Worm (Caenorhabditis elegans): ENCODE measurements around the gene srxa-4.

The srxa-4 gene

ce11 chrV:7434805-7435363 is 14.6 kb downstream of the srxa-4 start (continued):
- TF ChIP-seq sma-3 (GFP tag; optimal IDR thresholded peaks at IDR 0.05) (no peak), ztf-4 (tag; optimal IDR thresholded peaks at IDR 0.05) (peak; percentile 6), unc-62 (GFP tag; optimal IDR thresholded peaks at IDR 0.05) (no peak), alr-1 (tag; optimal IDR thresholded peaks at IDR 0.05) (no peak), lin-11 (tag; optimal IDR thresholded peaks at IDR 0.05) (no peak), mdl-1 (tag; optimal IDR thresholded peaks at IDR 0.05) (peak; percentile 87 to 88), mab-5 (tag; optimal IDR thresholded peaks at IDR 0.05) (no peak), nhr-237 (tag; optimal IDR thresholded peaks at IDR 0.05) (no peak), nhr-6 (tag; optimal IDR thresholded peaks at IDR 0.05) (no peak), nhr-23 (tag; optimal IDR thresholded peaks at IDR 0.05) (no peak), blmp-1 (tag; optimal IDR thresholded peaks at IDR 0.05; ENCODE audit: insufficient read depth) (no peak), F13H6.1 (tag; optimal IDR thresholded peaks at IDR 0.05) (peak; percentile 64), unc-55 (GFP tag; optimal IDR thresholded peaks at IDR 0.05) (no peak), nhr-11 (tag; optimal IDR thresholded peaks at IDR 0.05) (no peak)

- TF ChIP-seq sma-3 (GFP tag; optimal IDR thresholded peaks at IDR 0.05) (peak; percentile 20), ztf-4 (tag; optimal IDR thresholded peaks at IDR 0.05) (no peak), nhr-25 (tag; optimal IDR thresholded peaks at IDR 0.05) (peak; percentile 59), ama-1 (optimal IDR thresholded peaks at IDR 0.05) (peak; percentile 87), nhr-21 (tag; optimal IDR thresholded peaks at IDR 0.05) (peak; percentile 30), blmp-1 (tag; optimal IDR thresholded peaks at IDR 0.05; ENCODE audit: insufficient read depth) (peak; percentile 38), nhr-11 (tag; optimal IDR thresholded peaks at IDR 0.05) (no peak), sem-4 (tag; optimal IDR thresholded peaks at IDR 0.05) (peak; percentile 1)
Observed at ce11 chrV:7435376-7436204, 15.3 kb downstream of the srxa-4 start, which contains the start of the genes ddo-2 and F25E5.8. TSS of gene ddo-2 (minus strand) at chrV:7435705. TSS of gene F25E5.8 (plus strand) at chrV:7435930.

ce11 chrV:7436509-7436908 is 16.2 kb downstream of the srxa-4 start:
- TF ChIP-seq gmeb-1 (tag; optimal IDR thresholded peaks at IDR 0.05) = no peak
- no peak for TF ChIP-seq nhr-237 (tag; optimal IDR thresholded peaks at IDR 0.05)
- TF ChIP-seq elt-1 (tag; optimal IDR thresholded peaks at IDR 0.05) = no peak
- TF ChIP-seq elt-3 (tag; optimal IDR thresholded peaks at IDR 0.05) = no peak
- no peak for TF ChIP-seq lsy-2 (tag; optimal IDR thresholded peaks at IDR 0.05)
- TF ChIP-seq ama-1 (optimal IDR thresholded peaks at IDR 0.05) = no peak
- no peak for TF ChIP-seq fos-1 (tag; optimal IDR thresholded peaks at IDR 0.05)

ce11 chrV:7436911-7437310 is 16.6 kb downstream of the srxa-4 start:
- no peak for TF ChIP-seq dmd-4 (tag; optimal IDR thresholded peaks at IDR 0.05)
- no peak for TF ChIP-seq ztf-11 (tag; optimal IDR thresholded peaks at IDR 0.05)
- peak; percentile 59 for TF ChIP-seq nhr-129 (tag; optimal IDR thresholded peaks at IDR 0.05)
- no peak for TF ChIP-seq nhr-10 (tag; optimal IDR thresholded peaks at IDR 0.05)
- no peak for TF ChIP-seq F13H6.1 (tag; optimal IDR thresholded peaks at IDR 0.05)
- TF ChIP-seq ama-1 (optimal IDR thresholded peaks at IDR 0.05) = peak; percentile 98
- TF ChIP-seq zag-1 (tag; optimal IDR thresholded peaks at IDR 0.05) = no peak
- peak; percentile 31 for TF ChIP-seq fos-1 (tag; optimal IDR thresholded peaks at IDR 0.05)
- peak; percentile 30 for TF ChIP-seq crh-2 (tag; optimal IDR thresholded peaks at IDR 0.05)
- TF ChIP-seq mab-5 (tag; optimal IDR thresholded peaks at IDR 0.05) = no peak
- TF ChIP-seq Y55F3AM.14 (GFP tag; optimal IDR thresholded peaks at IDR 0.05) = no peak
- no peak for TF ChIP-seq lin-39 (tag; optimal IDR thresholded peaks at IDR 0.05)
- TF ChIP-seq ztf-1 (GFP tag; conservative IDR thresholded peaks at IDR 0.05) = no peak
- TF ChIP-seq sem-4 (tag; optimal IDR thresholded peaks at IDR 0.05) = no peak
- no peak for TF ChIP-seq lin-11 (tag; optimal IDR thresholded peaks at IDR 0.05)
- TF ChIP-seq nhr-21 (tag; optimal IDR thresholded peaks at IDR 0.05) = peak; percentile 94
- peak; percentile 45 for TF ChIP-seq C34F6.9 (tag; optimal IDR thresholded peaks at IDR 0.05)
- TF ChIP-seq elt-3 (tag; optimal IDR thresholded peaks at IDR 0.05) = no peak
- no peak for TF ChIP-seq ceh-16 (tag; optimal IDR thresholded peaks at IDR 0.05)
- TF ChIP-seq egl-27 (tag; optimal IDR thresholded peaks at IDR 0.05) = no peak
- TF ChIP-seq nhr-77 (tag; optimal IDR thresholded peaks at IDR 0.05) = no peak
- no peak for TF ChIP-seq skn-1 (tag; optimal IDR thresholded peaks at IDR 0.05)
- no peak for TF ChIP-seq nhr-6 (tag; optimal IDR thresholded peaks at IDR 0.05)
- peak in 1 of 2 experiments; percentile 5 for TF ChIP-seq lsy-2 (tag; optimal IDR thresholded peaks at IDR 0.05)
- TF ChIP-seq ztf-4 (tag; optimal IDR thresholded peaks at IDR 0.05) = peak; percentile 5
- no peak for TF ChIP-seq mbf-1 (tag; optimal IDR thresholded peaks at IDR 0.05)
- no peak for TF ChIP-seq lin-13 (GFP tag; optimal IDR thresholded peaks at IDR 0.05)
- no peak for TF ChIP-seq elt-1 (tag; optimal IDR thresholded peaks at IDR 0.05)
- TF ChIP-seq unc-62 (GFP tag; optimal IDR thresholded peaks at IDR 0.05) = no peak
- TF ChIP-seq sma-9 (GFP tag; optimal IDR thresholded peaks at IDR 0.05) = peak; percentile 52
- no peak for TF ChIP-seq sma-9 (tag; optimal IDR thresholded peaks at IDR 0.05)
- TF ChIP-seq ZK546.5 (tag; optimal IDR thresholded peaks at IDR 0.05) = no peak
- TF ChIP-seq ceh-82 (tag; optimal IDR thresholded peaks at IDR 0.05) = no peak
- no peak for TF ChIP-seq nhr-11 (tag; optimal IDR thresholded peaks at IDR 0.05)
- no peak for TF ChIP-seq aly-2 (tag; optimal IDR thresholded peaks at IDR 0.05)
- TF ChIP-seq mdl-1 (tag; optimal IDR thresholded peaks at IDR 0.05) = no peak

Measured in whole organism, L2 larva.